Worm (Caenorhabditis elegans): ENCODE results near the gene Y39H10B.2.

The Y39H10B.2 gene

ce11 chrV:3685790-3686208 lies 17.2 kb downstream of the Y39H10B.2 start, which contains the start of gene W08A12.2:
TSS of gene W08A12.2 (minus strand) at chrV:3685892.
- 0 out of 2 replicates have a peak, but pooled peaks have one; percentile 27 for TF ChIP-seq tab-1 (GFP tag; IDR thresholded peaks at IDR 0.05)
- TF ChIP-seq T22C8.4 (GFP tag; IDR thresholded peaks at IDR 0.05): no peak

ce11 chrV:3686292-3686691 lies 17.7 kb downstream of the Y39H10B.2 start:
- TF ChIP-seq cog-1 (tag; optimal IDR thresholded peaks at IDR 0.05) (no peak), ztf-29 (GFP tag; IDR thresholded peaks at IDR 0.05) (no peak), tab-1 (GFP tag; IDR thresholded peaks at IDR 0.05) (no peak), ztf-23 (GFP tag; IDR thresholded peaks at IDR 0.05) (no peak), med-1 (GFP tag; optimal IDR thresholded peaks at IDR 0.05; ENCODE audit: insufficient read depth) (no peak), flt-1 (GFP tag; IDR thresholded peaks at IDR 0.05) (no peak), ref-1 (GFP tag; conservative IDR thresholded peaks at IDR 0.05) (no peak), klf-2 (GFP tag; conservative IDR thresholded peaks at IDR 0.05) (no peak), T22C8.4 (GFP tag; IDR thresholded peaks at IDR 0.05) (no peak)

- TF ChIP-seq flt-1 (GFP tag; IDR thresholded peaks at IDR 0.05): no peak
- no peak for TF ChIP-seq cog-1 (tag; optimal IDR thresholded peaks at IDR 0.05)
- no peak for TF ChIP-seq ztf-29 (GFP tag; IDR thresholded peaks at IDR 0.05)
- TF ChIP-seq T22C8.4 (GFP tag; IDR thresholded peaks at IDR 0.05): no peak
- TF ChIP-seq med-1 (GFP tag; optimal IDR thresholded peaks at IDR 0.05; ENCODE audit: insufficient read depth): no peak
- TF ChIP-seq ref-1 (GFP tag; conservative IDR thresholded peaks at IDR 0.05): no peak
- TF ChIP-seq tab-1 (GFP tag; IDR thresholded peaks at IDR 0.05): no peak
- no peak for TF ChIP-seq klf-2 (GFP tag; conservative IDR thresholded peaks at IDR 0.05)
- no peak for TF ChIP-seq ztf-23 (GFP tag; IDR thresholded peaks at IDR 0.05)
Observed at ce11 chrV:3686899-3687298, 18.3 kb downstream of the Y39H10B.2 start, which contains the start of gene unc-132. TSS of gene unc-132 (plus strand) at chrV:3687106.

ce11 chrV:3688733-3689132 lies 20.2 kb downstream of the Y39H10B.2 start:
- TF ChIP-seq flt-1 (GFP tag; IDR thresholded peaks at IDR 0.05): no peak
- no peak for TF ChIP-seq tab-1 (GFP tag; IDR thresholded peaks at IDR 0.05)
- TF ChIP-seq cog-1 (tag; optimal IDR thresholded peaks at IDR 0.05): peak; percentile 1
- no peak for TF ChIP-seq klf-2 (GFP tag; conservative IDR thresholded peaks at IDR 0.05)
- no peak for TF ChIP-seq ztf-23 (GFP tag; IDR thresholded peaks at IDR 0.05)

ce11 chrV:3692613-3693012 lies 24.0 kb downstream of the Y39H10B.2 start:
- no peak for TF ChIP-seq flt-1 (GFP tag; IDR thresholded peaks at IDR 0.05)
- no peak for TF ChIP-seq med-1 (GFP tag; optimal IDR thresholded peaks at IDR 0.05; ENCODE audit: insufficient read depth)
- TF ChIP-seq ztf-29 (GFP tag; IDR thresholded peaks at IDR 0.05): no peak
- no peak for TF ChIP-seq ref-1 (GFP tag; conservative IDR thresholded peaks at IDR 0.05)
- no peak for TF ChIP-seq cog-1 (tag; optimal IDR thresholded peaks at IDR 0.05)

- TF ChIP-seq med-1 (GFP tag; optimal IDR thresholded peaks at IDR 0.05; ENCODE audit: insufficient read depth) (no peak), ztf-29 (GFP tag; IDR thresholded peaks at IDR 0.05) (no peak), ztf-23 (GFP tag; IDR thresholded peaks at IDR 0.05) (no peak)
Observed at ce11 chrV:3693657-3694056, 25.1 kb downstream of the Y39H10B.2 start.

ce11 chrV:3695254-3695653 lies 26.7 kb downstream of the Y39H10B.2 start:
- TF ChIP-seq flt-1 (GFP tag; IDR thresholded peaks at IDR 0.05) (no peak), ztf-23 (GFP tag; IDR thresholded peaks at IDR 0.05) (no peak), med-1 (GFP tag; optimal IDR thresholded peaks at IDR 0.05; ENCODE audit: insufficient read depth) (no peak), cog-1 (tag; optimal IDR thresholded peaks at IDR 0.05) (no peak), ref-1 (GFP tag; conservative IDR thresholded peaks at IDR 0.05) (no peak), T22C8.4 (GFP tag; IDR thresholded peaks at IDR 0.05) (no peak), tab-1 (GFP tag; IDR thresholded peaks at IDR 0.05) (no peak), ztf-29 (GFP tag; IDR thresholded peaks at IDR 0.05) (no peak), klf-2 (GFP tag; conservative IDR thresholded peaks at IDR 0.05) (no peak)

- TF ChIP-seq ztf-23 (GFP tag; IDR thresholded peaks at IDR 0.05): no peak
- TF ChIP-seq ref-1 (GFP tag; conservative IDR thresholded peaks at IDR 0.05): no peak
- no peak for TF ChIP-seq tab-1 (GFP tag; IDR thresholded peaks at IDR 0.05)
- TF ChIP-seq klf-2 (GFP tag; conservative IDR thresholded peaks at IDR 0.05): no peak
- TF ChIP-seq ztf-29 (GFP tag; IDR thresholded peaks at IDR 0.05): no peak
- TF ChIP-seq flt-1 (GFP tag; IDR thresholded peaks at IDR 0.05): no peak
- no peak for TF ChIP-seq T22C8.4 (GFP tag; IDR thresholded peaks at IDR 0.05)
- no peak for TF ChIP-seq med-1 (GFP tag; optimal IDR thresholded peaks at IDR 0.05; ENCODE audit: insufficient read depth)
Observed at ce11 chrV:3697071-3697470, 28.5 kb downstream of the Y39H10B.2 start.

- TF ChIP-seq ref-1 (GFP tag; conservative IDR thresholded peaks at IDR 0.05) (no peak), flt-1 (GFP tag; IDR thresholded peaks at IDR 0.05) (no peak), ztf-29 (GFP tag; IDR thresholded peaks at IDR 0.05) (no peak), klf-2 (GFP tag; conservative IDR thresholded peaks at IDR 0.05) (no peak), ztf-23 (GFP tag; IDR thresholded peaks at IDR 0.05) (no peak), tab-1 (GFP tag; IDR thresholded peaks at IDR 0.05) (no peak), T22C8.4 (GFP tag; IDR thresholded peaks at IDR 0.05) (no peak), med-1 (GFP tag; optimal IDR thresholded peaks at IDR 0.05; ENCODE audit: insufficient read depth) (no peak), cog-1 (tag; optimal IDR thresholded peaks at IDR 0.05) (no peak)
Observed at ce11 chrV:3698497-3698896, 29.9 kb downstream of the Y39H10B.2 start.

- no peak for TF ChIP-seq cog-1 (tag; optimal IDR thresholded peaks at IDR 0.05)
- TF ChIP-seq ztf-23 (GFP tag; IDR thresholded peaks at IDR 0.05): no peak
- TF ChIP-seq klf-2 (GFP tag; conservative IDR thresholded peaks at IDR 0.05): no peak
- TF ChIP-seq T22C8.4 (GFP tag; IDR thresholded peaks at IDR 0.05): no peak
- no peak for TF ChIP-seq med-1 (GFP tag; optimal IDR thresholded peaks at IDR 0.05; ENCODE audit: insufficient read depth)
- no peak for TF ChIP-seq tab-1 (GFP tag; IDR thresholded peaks at IDR 0.05)
- no peak for TF ChIP-seq flt-1 (GFP tag; IDR thresholded peaks at IDR 0.05)
Observed at ce11 chrV:3702998-3703397, 34.4 kb downstream of the Y39H10B.2 start.

ce11 chrV:3703888-3704287 lies 35.3 kb downstream of the Y39H10B.2 start:
- TF ChIP-seq flt-1 (GFP tag; IDR thresholded peaks at IDR 0.05): peak; percentile 69; the same call in 1 of the 2 replicates
- TF ChIP-seq ztf-29 (GFP tag; IDR thresholded peaks at IDR 0.05): no peak
- peak; percentile 11 for TF ChIP-seq cog-1 (tag; optimal IDR thresholded peaks at IDR 0.05)

Measured in whole organism, midembryonic.